Worm (Caenorhabditis elegans) whole organism, late embryonic: ENCODE data around the gene tag-124.
A peak's percentile ranks its signal among the peaks of the same experiment; 100 is the strongest.

Experiments used
- C08G9.2 ChIP-seq: sonication (generic microtip); optimal IDR thresholded peaks from 2 replicates; lab custom pipeline; 2016; ENCODE audit warnings: mild to moderate bottlenecking, missing genetic modification characterization, moderate library complexity, missing compliant biosample characterization
- C38D4.7 ChIP-seq: fragments of 200-800 bp; sonication (Bioruptor generic); optimal IDR thresholded peaks from 2 replicates; lab custom pipeline; 2018; ENCODE audit warnings: mild to moderate bottlenecking, missing genetic modification characterization, moderate library complexity, missing compliant biosample characterization
- F13H6.1 ChIP-seq: sonication (generic microtip); optimal IDR thresholded peaks from 2 replicates; lab custom pipeline; 2016; ENCODE audit warnings: missing genetic modification characterization, missing compliant biosample characterization
- T23F11.4 ChIP-seq: fragments of 200-800 bp; sonication (Bioruptor generic); optimal IDR thresholded peaks from 2 replicates; lab custom pipeline; 2018; ENCODE audit warnings: mild to moderate bottlenecking, missing genetic modification characterization, missing compliant biosample characterization
- Y22D7AL.16 ChIP-seq: sonication (generic microtip); optimal IDR thresholded peaks from 2 replicates; lab custom pipeline; 2016; ENCODE audit warnings: missing genetic modification characterization, missing compliant biosample characterization
- ama-1 ChIP-seq: fragments of 150-350 bp; optimal IDR thresholded peaks from 2 replicates; lab custom pipeline; 2014
- ceh-18 ChIP-seq: sonication (generic microtip); optimal IDR thresholded peaks from 2 replicates; lab custom pipeline; 2016; ENCODE audit warnings: missing genetic modification characterization, missing compliant biosample characterization
- ceh-19 ChIP-seq: fragments of 200-800 bp; sonication (Bioruptor generic); optimal IDR thresholded peaks from 2 replicates; lab custom pipeline; 2018; ENCODE audit warnings: mild to moderate bottlenecking, missing genetic modification characterization, missing compliant biosample characterization
- ceh-24 ChIP-seq: sonication (generic microtip); optimal IDR thresholded peaks from 2 replicates; lab custom pipeline; 2016; ENCODE audit warnings: mild to moderate bottlenecking, missing genetic modification characterization, missing compliant biosample characterization
- ceh-31 ChIP-seq: sonication (generic microtip); optimal IDR thresholded peaks from 2 replicates; lab custom pipeline; 2016; ENCODE audit warnings: missing genetic modification characterization, missing compliant biosample characterization
- ceh-34 ChIP-seq: sonication (generic microtip); optimal IDR thresholded peaks from 2 replicates; lab custom pipeline; 2016; ENCODE audit warnings: mild to moderate bottlenecking, missing genetic modification characterization, missing compliant biosample characterization
- ceh-6 ChIP-seq: fragments of 200-800 bp; sonication (Bioruptor generic); optimal IDR thresholded peaks from 2 replicates; lab custom pipeline; 2018; ENCODE audit warnings: mild to moderate bottlenecking, missing genetic modification characterization, missing compliant biosample characterization
- dve-1 ChIP-seq: sonication (generic microtip); optimal IDR thresholded peaks from 2 replicates; lab custom pipeline; 2017; ENCODE audit warnings: antibody characterized with exemption, mild to moderate bottlenecking, missing genetic modification characterization, missing compliant biosample characterization
- elt-2 ChIP-seq: sonication (generic microtip); optimal IDR thresholded peaks from 2 replicates; lab custom pipeline; 2016; ENCODE audit warnings: missing genetic modification reagents, missing genetic modification characterization, missing compliant biosample characterization
- eyg-1 ChIP-seq: sonication (generic microtip); optimal IDR thresholded peaks from 2 replicates; lab custom pipeline; 2016; ENCODE audit warnings: missing genotype, missing genetic modification characterization, missing compliant biosample characterization
- gmeb-2 ChIP-seq: sonication (generic microtip); optimal IDR thresholded peaks from 2 replicates; lab custom pipeline; 2016; ENCODE audit warnings: missing genetic modification characterization, inconsistent platforms, missing compliant biosample characterization
- hlh-13 ChIP-seq: fragments of 200-800 bp; sonication (Bioruptor generic); optimal IDR thresholded peaks from 2 replicates; lab custom pipeline; 2018; ENCODE audit warnings: mild to moderate bottlenecking, missing genetic modification characterization, missing compliant biosample characterization
- hlh-30 ChIP-seq: sonication (generic microtip); optimal IDR thresholded peaks from 2 replicates; lab custom pipeline; 2017; ENCODE audit warnings: antibody characterized with exemption, missing genetic modification characterization, missing compliant biosample characterization; ENCODE audit not compliant: insufficient read depth
- hlh-6 ChIP-seq: sonication (generic microtip); optimal IDR thresholded peaks from 2 replicates; lab custom pipeline; 2016; ENCODE audit warnings: missing genotype, missing genetic modification characterization, missing compliant biosample characterization
- lim-6 ChIP-seq: sonication (generic microtip); optimal IDR thresholded peaks from 2 replicates; lab custom pipeline; 2016; ENCODE audit warnings: missing genetic modification characterization, missing compliant biosample characterization
- mec-3 ChIP-seq: sonication (generic microtip); optimal IDR thresholded peaks from 2 replicates; lab custom pipeline; 2016; ENCODE audit warnings: borderline replicate concordance, missing genetic modification characterization, missing compliant biosample characterization
- nfya-1 ChIP-seq: sonication (generic microtip); optimal IDR thresholded peaks from 2 replicates; lab custom pipeline; 2017; ENCODE audit warnings: missing genetic modification characterization, mild to moderate bottlenecking, missing compliant biosample characterization, antibody characterized with exemption, moderate library complexity
- npax-4 ChIP-seq: sonication (generic microtip); optimal IDR thresholded peaks from 2 replicates; lab custom pipeline; 2016; ENCODE audit warnings: missing genetic modification characterization, missing compliant biosample characterization
- pax-1 ChIP-seq: fragments of 150-350 bp; optimal IDR thresholded peaks from 2 replicates; lab custom pipeline; 2014; ENCODE audit warnings: missing biosample characterization, missing genetic modification characterization
- pha-4 ChIP-seq: fragments of 150-350 bp; optimal IDR thresholded peaks from 2 replicates; lab custom pipeline; 2018; ENCODE audit warnings: missing biosample characterization, missing genetic modification reagents, missing genetic modification characterization
- pqm-1 ChIP-seq: sonication (generic microtip); optimal IDR thresholded peaks from 2 replicates; lab custom pipeline; 2016; ENCODE audit warnings: missing genetic modification characterization, missing compliant biosample characterization
- pros-1 ChIP-seq: fragments of 150-350 bp; optimal IDR thresholded peaks from 2 replicates; lab custom pipeline; 2014; ENCODE audit warnings: missing biosample characterization, missing genetic modification reagents, missing genetic modification characterization
- ref-2 ChIP-seq: sonication (generic microtip); optimal IDR thresholded peaks from 2 replicates; lab custom pipeline; 2016; ENCODE audit warnings: missing genetic modification characterization, missing compliant biosample characterization
- rnt-1 ChIP-seq: sonication (generic microtip); optimal IDR thresholded peaks from 2 replicates; lab custom pipeline; 2016; ENCODE audit warnings: missing genetic modification characterization, missing compliant biosample characterization
- sdc-2 ChIP-seq: sonication (generic microtip); optimal IDR thresholded peaks from 2 replicates; lab custom pipeline; 2016; ENCODE audit warnings: missing genotype, missing genetic modification characterization, missing compliant biosample characterization
- sox-2 ChIP-seq: fragments of 200-800 bp; sonication (Bioruptor generic); IDR thresholded peaks from 2 replicates; pipeline ENCODE4 v1.3.6; 2022; ENCODE audit warnings: missing genetic modification reagents, missing genetic modification characterization, missing compliant biosample characterization
- tbx-2 ChIP-seq: sonication (generic microtip); optimal IDR thresholded peaks from 2 replicates; lab custom pipeline; 2016; ENCODE audit warnings: missing genetic modification characterization, missing compliant biosample characterization
- ttx-3 ChIP-seq: sonication (generic microtip); optimal IDR thresholded peaks from 2 replicates; lab custom pipeline; 2016; ENCODE audit warnings: missing genetic modification reagents, missing genetic modification characterization, missing compliant biosample characterization
- unc-3 ChIP-seq, 2 experiments: fragments of 200-800 bp in 1 of 2; sonication (Bioruptor generic) in 1 of 2; sonication (generic microtip) in 1 of 2; conservative IDR thresholded peaks in 1 of 2; optimal IDR thresholded peaks in 1 of 2; 2 replicates each; pipeline versions ENCODE4 v1.3.6 to Lab custom; 2016 to 2022; ENCODE audit warnings: missing compliant biosample characterization in 2 of 2, missing genetic modification characterization in 2 of 2, missing genetic modification reagents in 1 of 2
- unc-42 ChIP-seq: sonication (generic microtip); optimal IDR thresholded peaks from 2 replicates; lab custom pipeline; 2016; ENCODE audit warnings: missing genotype, missing genetic modification characterization, missing compliant biosample characterization
- unc-55 ChIP-seq: sonication (generic microtip); optimal IDR thresholded peaks from 2 replicates; lab custom pipeline; 2017; ENCODE audit warnings: missing biosample characterization, missing genetic modification reagents, missing genetic modification characterization
- unc-86 ChIP-seq: sonication (generic microtip); optimal IDR thresholded peaks from 2 replicates; lab custom pipeline; 2016; ENCODE audit warnings: missing genetic modification characterization, missing compliant biosample characterization
- zip-5 ChIP-seq: sonication (generic microtip); optimal IDR thresholded peaks from 2 replicates; lab custom pipeline; 2016; ENCODE audit warnings: missing genetic modification characterization, missing compliant biosample characterization

tag-124 gene

DNA sequence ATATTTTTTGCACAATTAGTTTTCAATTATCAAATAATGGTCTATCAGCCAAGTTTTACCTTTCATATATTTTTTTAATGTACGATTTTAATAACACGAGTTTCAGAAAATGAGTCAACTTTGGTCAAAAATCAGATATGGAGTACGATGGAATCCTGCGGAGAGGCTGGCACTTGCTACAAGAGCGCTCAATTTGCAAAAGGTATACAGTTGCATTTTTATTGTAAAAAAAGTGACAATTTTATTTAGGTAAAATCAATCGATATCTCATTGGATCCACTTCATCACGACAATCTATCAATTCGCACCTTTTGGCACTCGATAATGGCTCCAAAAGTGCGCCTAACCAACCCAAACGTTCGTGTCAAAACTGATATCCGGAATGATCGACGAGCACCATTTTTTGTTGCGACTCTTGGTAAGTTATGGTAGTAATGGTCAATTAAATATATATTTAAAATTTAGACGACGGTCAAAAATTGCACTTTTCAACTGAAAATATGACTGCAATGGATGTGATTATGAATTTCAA is 6.5 kb downstream of the tag-124 start, which contains the start of gene mrpl-53 (continued):
- TF ChIP-seq hlh-6 (tag; lab: Kevin White, UChicago) = no peak

- no peak for TF ChIP-seq unc-86
- TF ChIP-seq unc-3 (GFP tag; conservative IDR thresholded peaks at IDR 0.05; lab: Robert Waterston, UW) = no peak
- no peak for TF ChIP-seq unc-3 (tag; optimal IDR thresholded peaks at IDR 0.05; lab: Kevin White, UChicago)
- no peak for TF ChIP-seq eyg-1
- TF ChIP-seq gmeb-2 (tag; lab: Kevin White, UChicago) = no peak
- TF ChIP-seq C38D4.7 = no peak
- no peak for TF ChIP-seq ceh-24 (tag; lab: Kevin White, UChicago)
- no peak for TF ChIP-seq sdc-2 (tag; lab: Kevin White, UChicago)
- TF ChIP-seq mec-3 = no peak
- TF ChIP-seq ceh-18 (tag; lab: Kevin White, UChicago) = no peak
- no peak for TF ChIP-seq hlh-13 (GFP tag; lab: Kevin White, UChicago)
- no peak for TF ChIP-seq pax-1 (tag; lab: Kevin White, UChicago)
- TF ChIP-seq pha-4 (tag; lab: Kevin White, UChicago) = no peak
- TF ChIP-seq zip-5 (tag; lab: Kevin White, UChicago) = no peak
- TF ChIP-seq ceh-6 (GFP tag; lab: Kevin White, UChicago) = no peak
- no peak for TF ChIP-seq Y22D7AL.16 (tag; lab: Kevin White, UChicago)
- TF ChIP-seq, all 69 proteins: peak for 0
Measured at ce11 chrII:9600022-9600722, 9.1 kb downstream of the tag-124 start.

DNA sequence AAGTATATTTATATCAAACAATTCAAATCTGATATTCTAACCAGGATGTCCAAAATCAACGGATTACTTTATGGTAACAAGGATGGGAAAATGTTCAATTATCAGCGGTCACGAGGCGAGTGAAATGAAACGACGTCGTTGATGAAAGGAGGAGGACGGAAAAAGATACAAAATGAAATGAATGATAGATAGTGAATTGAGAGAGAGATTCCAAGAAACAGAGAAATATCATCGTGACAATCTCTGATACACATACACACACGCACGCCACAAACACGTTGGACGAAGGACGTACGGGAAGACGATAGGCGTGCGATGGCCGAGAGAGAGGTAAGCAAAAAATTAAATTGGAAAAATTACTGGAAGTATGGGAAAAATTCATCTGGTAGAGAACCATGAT is 10.0 kb downstream of the tag-124 start:
- TF ChIP-seq C08G9.2 (tag; lab: Kevin White, UChicago) = no peak
- peak; percentile 29 for TF ChIP-seq rnt-1 (tag; lab: Kevin White, UChicago)
- no peak for TF ChIP-seq hlh-6 (tag; lab: Kevin White, UChicago)
- peak; percentile 40 for TF ChIP-seq hlh-30 (tag; lab: Kevin White, UChicago)
- TF ChIP-seq unc-55 (GFP tag; lab: Kevin White, UChicago) = peak; percentile 76

DNA sequence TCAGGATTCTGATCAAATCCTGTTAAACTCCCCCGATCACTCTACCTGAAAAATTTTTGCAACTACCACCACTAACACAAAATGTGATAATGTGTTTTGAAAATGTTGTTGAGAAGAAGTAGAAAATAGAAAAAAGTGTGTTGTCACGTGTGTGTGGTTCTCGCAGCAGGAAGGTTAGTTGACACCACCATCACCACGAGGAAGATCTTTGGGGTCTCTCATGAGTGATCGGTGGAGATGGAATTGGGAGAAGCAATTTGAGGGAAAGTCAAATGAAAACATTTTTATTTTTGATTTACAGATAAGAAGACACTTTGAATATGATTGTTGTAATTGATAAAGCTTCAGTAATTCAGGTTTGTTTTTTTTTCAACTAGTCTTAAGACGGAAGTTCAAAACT is 10.6 kb downstream of the tag-124 start:
- no peak for TF ChIP-seq ceh-19 (GFP tag; lab: Kevin White, UChicago)
- TF ChIP-seq hlh-30 (tag; lab: Kevin White, UChicago) = peak; percentile 40

ce11 chrII:9602566-9602965 is 11.5 kb downstream of the tag-124 start:
- TF ChIP-seq npax-4 (no peak), ceh-31 (no peak), T23F11.4 (no peak), hlh-30 (tag; lab: Kevin White, UChicago) (no peak), ceh-34 (tag; lab: Kevin White, UChicago) (no peak)

DNA sequence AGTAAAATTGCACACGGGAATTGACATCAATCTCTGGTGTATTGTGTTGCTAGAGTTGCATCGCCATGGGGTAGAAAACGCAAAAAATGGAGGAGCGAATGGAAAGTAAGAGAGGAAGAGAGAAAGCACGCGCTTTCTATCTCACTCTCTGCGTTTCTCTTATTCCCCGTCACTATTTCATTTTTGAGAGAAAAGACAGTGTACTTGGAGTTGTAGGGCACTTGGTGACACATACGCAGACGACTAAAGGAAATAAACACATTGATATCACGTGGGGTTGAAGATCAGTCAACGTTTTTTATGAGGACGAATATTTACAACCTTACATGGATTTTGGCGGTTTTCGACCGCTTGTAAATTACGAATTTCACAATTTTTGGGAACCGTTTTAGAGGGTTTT is 12.3 kb downstream of the tag-124 start:
- TF ChIP-seq ref-2 (tag; lab: Kevin White, UChicago) = peak; percentile 10
- TF ChIP-seq F13H6.1 (tag; lab: Kevin White, UChicago) = peak; percentile 62
- TF ChIP-seq nfya-1 (tag; lab: Kevin White, UChicago) = peak; percentile 76
- peak; percentile 59 for TF ChIP-seq elt-2
- TF ChIP-seq rnt-1 (tag; lab: Kevin White, UChicago) = peak; percentile 42
- TF ChIP-seq pqm-1 (tag; lab: Kevin White, UChicago) = peak; percentile 8
- no peak for TF ChIP-seq ttx-3 (tag; lab: Kevin White, UChicago)
- peak; percentile 84 for TF ChIP-seq ceh-18 (tag; lab: Kevin White, UChicago)
- TF ChIP-seq sox-2 (GFP tag; lab: Robert Waterston, UW) = no peak
- TF ChIP-seq ceh-31 = peak; percentile 41
- peak; percentile 41 for TF ChIP-seq pros-1 (tag; lab: Kevin White, UChicago)
- TF ChIP-seq tbx-2 (tag; lab: Kevin White, UChicago) = peak; percentile 55
- peak; percentile 52 for TF ChIP-seq dve-1
- TF ChIP-seq unc-42 (tag; lab: Kevin White, UChicago) = peak; percentile 33
- peak; percentile 32 for TF ChIP-seq pax-1 (tag; lab: Kevin White, UChicago)
- TF ChIP-seq ceh-34 (tag; lab: Kevin White, UChicago) = peak; percentile 2
- TF ChIP-seq zip-5 (tag; lab: Kevin White, UChicago) = no peak
- TF ChIP-seq ceh-19 (GFP tag; lab: Kevin White, UChicago) = no peak
- peak; percentile 85 for TF ChIP-seq unc-55 (GFP tag; lab: Kevin White, UChicago)
- no peak for TF ChIP-seq ama-1 (lab: Kevin White, UChicago)
- TF ChIP-seq lim-6 (tag; lab: Kevin White, UChicago) = no peak
- peak; percentile 96 for TF ChIP-seq hlh-30 (tag; lab: Kevin White, UChicago)
